Fruit fly (Drosophila melanogaster) whole organism, pupa: ENCODE data around the gene CG43954.

Experiments used
- CG10348 ChIP-seq: fragments of 200-800 bp; sonication (Bioruptor generic); IDR thresholded peaks from 2 replicates; pipeline ENCODE4 v1.3.6; 2022; ENCODE audit warnings: missing biosample characterization, missing genetic modification characterization
- CG12605 ChIP-seq: fragments of 200-800 bp; sonication (Bioruptor generic); IDR thresholded peaks from 2 replicates; pipeline ENCODE4 v1.3.6; 2022; ENCODE audit warnings: missing biosample characterization, missing genetic modification characterization
- CG13204 ChIP-seq: fragments of 200-800 bp; sonication (Bioruptor generic); optimal IDR thresholded peaks from 2 replicates; lab custom pipeline; 2018; ENCODE audit warnings: missing biosample characterization, mild to moderate bottlenecking, missing genetic modification characterization, moderate library complexity
- CG14655 ChIP-seq: fragments of 200-800 bp; sonication (Bioruptor generic); optimal IDR thresholded peaks from 3 replicates; lab custom pipeline; 2017; ENCODE audit warnings: mild to moderate bottlenecking, missing biosample characterization, missing genetic modification reagents, missing genetic modification characterization
- CG15710 ChIP-seq: fragments of 200-800 bp; sonication (Bioruptor generic); optimal IDR thresholded peaks from 2 replicates; lab custom pipeline; 2018; ENCODE audit warnings: missing biosample characterization, mild to moderate bottlenecking, missing genetic modification characterization, moderate library complexity
- CG17806 ChIP-seq: fragments of 200-800 bp; sonication (Bioruptor generic); optimal IDR thresholded peaks from 2 replicates; lab custom pipeline; 2018; ENCODE audit warnings: missing biosample characterization, mild to moderate bottlenecking, missing genetic modification characterization, moderate library complexity
- CG32121 ChIP-seq: fragments of 200-800 bp; sonication (Bioruptor generic); IDR thresholded peaks from 2 replicates; pipeline ENCODE4 v1.3.6; 2022; ENCODE audit warnings: missing biosample characterization, missing genetic modification characterization
- CG34367 ChIP-seq: fragments of 200-800 bp; sonication (Bioruptor generic); optimal IDR thresholded peaks from 2 replicates; lab custom pipeline; 2018; ENCODE audit warnings: missing biosample characterization, mild to moderate bottlenecking, missing genetic modification characterization
- CG4496 ChIP-seq: fragments of 200-800 bp; sonication (Bioruptor generic); IDR thresholded peaks from 3 replicates; pipeline ENCODE4 v1.3.6; 2022; ENCODE audit warnings: missing biosample characterization, missing genetic modification characterization
- CG8159 ChIP-seq: fragments of 200-800 bp; sonication (Bioruptor generic); optimal IDR thresholded peaks from 3 replicates; lab custom pipeline; 2018; ENCODE audit warnings: missing biosample characterization, mild to moderate bottlenecking, missing genetic modification characterization, moderate library complexity
- CG8301 ChIP-seq: fragments of 200-800 bp; sonication (Bioruptor generic); optimal IDR thresholded peaks from 2 replicates; lab custom pipeline; 2018; ENCODE audit warnings: missing biosample characterization, mild to moderate bottlenecking, missing genetic modification characterization
- CG9948 ChIP-seq: fragments of 200-800 bp; sonication (Bioruptor generic); optimal IDR thresholded peaks from 2 replicates; lab custom pipeline; 2018; ENCODE audit warnings: missing biosample characterization, mild to moderate bottlenecking, missing genetic modification characterization, moderate library complexity
- D1 ChIP-seq: fragments of 200-800 bp; sonication (Bioruptor generic); optimal IDR thresholded peaks from 2 replicates; lab custom pipeline; 2018; ENCODE audit warnings: missing biosample characterization, mild to moderate bottlenecking, missing genetic modification characterization, moderate library complexity
- EcR ChIP-seq: fragments of 200-800 bp; sonication (Bioruptor generic); optimal IDR thresholded peaks from 3 replicates; lab custom pipeline; 2019; ENCODE audit warnings: missing biosample characterization, missing genetic modification characterization, mild to moderate bottlenecking, moderate library complexity, missing genetic modification reagents
- Ets98B ChIP-seq: fragments of 200-800 bp; sonication (Bioruptor generic); IDR thresholded peaks from 2 replicates; pipeline ENCODE4 v1.3.6; 2022; ENCODE audit warnings: missing biosample characterization, missing genetic modification characterization
- Pif1A ChIP-seq: fragments of 200-800 bp; sonication (Bioruptor generic); optimal IDR thresholded peaks from 3 replicates; lab custom pipeline; 2016; ENCODE audit warnings: missing biosample characterization, missing genetic modification characterization
- Pif1B ChIP-seq: fragments of 200-800 bp; sonication (Bioruptor generic); optimal IDR thresholded peaks from 3 replicates; lab custom pipeline; 2016; ENCODE audit warnings: missing biosample characterization, missing genetic modification characterization
- Snoo ChIP-seq: fragments of 200-800 bp; sonication (Bioruptor generic); optimal IDR thresholded peaks from 3 replicates; lab custom pipeline; 2017; ENCODE audit warnings: missing biosample characterization, mild to moderate bottlenecking, missing genetic modification characterization, inconsistent platforms
- fd96Ca ChIP-seq: fragments of 200-800 bp; sonication (Bioruptor generic); IDR thresholded peaks from 3 replicates; pipeline ENCODE4 v1.3.6; 2022; ENCODE audit warnings: missing biosample characterization, missing genetic modification characterization
- gl ChIP-seq: fragments of 200-800 bp; sonication (Bioruptor generic); optimal IDR thresholded peaks from 2 replicates; lab custom pipeline; 2018; ENCODE audit warnings: missing biosample characterization, mild to moderate bottlenecking, missing genetic modification characterization
- rn ChIP-seq: fragments of 200-800 bp; sonication (Bioruptor generic); IDR thresholded peaks from 2 replicates; pipeline ENCODE4 v1.3.6; 2022; ENCODE audit warnings: missing biosample characterization, missing genetic modification characterization

Gene CG43954

DNA sequence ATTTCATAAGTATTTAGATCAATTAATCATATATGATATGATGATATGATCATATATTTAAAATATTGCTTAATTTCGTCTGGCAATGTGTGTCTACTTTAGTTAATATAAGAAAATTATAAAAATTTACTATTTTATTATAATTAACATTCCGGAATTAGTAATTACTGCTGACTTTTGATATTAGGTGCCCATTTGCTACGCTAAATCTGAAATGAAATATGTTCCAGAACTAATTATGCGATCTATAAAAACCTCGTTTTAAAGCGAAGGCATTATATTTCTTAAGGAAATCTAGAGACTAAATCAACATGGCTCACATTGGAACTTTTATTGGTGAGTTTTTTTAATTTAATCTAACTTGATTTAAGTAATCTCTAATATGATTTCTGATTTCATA lies 43.7 kb upstream of the CG43954 start, which contains the start of gene CG42852:
Gene CG42852 (plus strand): TSS at position 301 of the 400 bp plus-strand sequence.
- TF ChIP-seq CG4496 (GFP tag; lab: Robert Waterston, UW) (no peak), CG15710 (tag; lab: Kevin White, UChicago) (no peak), Snoo (tag; lab: Kevin White, UChicago) (no peak), CG8159 (tag; lab: Kevin White, UChicago) (no peak), rn (no peak), CG34367 (tag; lab: Kevin White, UChicago) (no peak), CG13204 (GFP tag; lab: Kevin White, UChicago) (no peak), gl (tag; lab: Kevin White, UChicago) (no peak), Pif1B (GFP tag; lab: Kevin White, UChicago) (no peak), EcR (GFP tag; lab: Kevin White, UChicago) (no peak), Pif1A (GFP tag; lab: Kevin White, UChicago) (no peak), CG32121 (GFP tag; lab: Robert Waterston, UW) (no peak), CG9948 (tag; lab: Kevin White, UChicago) (no peak), fd96Ca (no peak), CG10348 (GFP tag; lab: Robert Waterston, UW) (no peak)

DNA sequence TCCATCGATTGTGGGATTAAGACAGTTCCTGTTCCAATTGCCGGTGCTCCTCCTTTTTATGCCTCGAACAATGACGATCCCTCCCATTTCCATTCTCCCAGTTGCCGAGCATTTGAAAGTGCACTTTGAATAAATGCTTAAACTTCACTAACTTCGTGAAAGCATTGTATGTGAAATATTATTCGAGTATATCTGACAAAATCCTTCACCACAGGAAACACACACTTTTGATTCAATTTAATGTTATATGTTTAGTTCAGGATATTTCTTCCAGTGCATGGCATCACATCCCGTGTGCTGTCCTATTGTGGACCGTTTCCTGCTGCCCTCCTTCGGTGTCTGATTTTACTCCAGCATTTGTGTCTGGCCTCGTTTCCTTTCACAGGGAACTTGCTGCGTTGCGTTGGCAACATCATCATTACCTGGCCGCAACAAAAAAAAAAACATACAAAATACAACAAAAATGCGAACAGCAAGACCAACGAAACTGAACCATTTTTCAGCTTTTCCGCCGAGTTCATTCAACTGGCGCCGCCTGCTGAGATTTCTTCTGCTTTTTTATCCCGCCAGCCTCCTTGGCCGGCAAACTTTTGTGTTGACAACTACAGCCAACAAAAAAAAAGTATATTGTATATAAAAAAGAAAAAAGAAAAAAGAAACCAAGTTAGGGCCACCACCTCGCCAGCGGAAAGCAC lies 41.1 kb upstream of the CG43954 start:
- TF ChIP-seq EcR (GFP tag; lab: Kevin White, UChicago) (peak; percentile 86), Pif1B (GFP tag; lab: Kevin White, UChicago) (peak; percentile 64), CG8301 (tag; lab: Kevin White, UChicago) (peak; percentile 90), D1 (tag; lab: Kevin White, UChicago) (peak; percentile 19), CG15710 (tag; lab: Kevin White, UChicago) (peak; percentile 63), Pif1A (GFP tag; lab: Kevin White, UChicago) (peak; percentile 80), rn (peak; percentile 49; the same call in 1 of the 2 replicates), CG17806 (tag; lab: Kevin White, UChicago) (peak; percentile 75), fd96Ca (peak; percentile 73), CG34367 (tag; lab: Kevin White, UChicago) (peak; percentile 69), CG13204 (GFP tag; lab: Kevin White, UChicago) (no peak), Ets98B (peak; percentile 78), Snoo (tag; lab: Kevin White, UChicago) (peak; percentile 58), CG10348 (GFP tag; lab: Robert Waterston, UW) (no peak), CG12605 (GFP tag; lab: Robert Waterston, UW) (peak; percentile 86), CG14655 (peak; percentile 89), CG9948 (tag; lab: Kevin White, UChicago) (peak; percentile 83), CG32121 (GFP tag; lab: Robert Waterston, UW) (peak; percentile 60), CG8159 (tag; lab: Kevin White, UChicago) (peak; percentile 68), gl (tag; lab: Kevin White, UChicago) (peak; percentile 62), CG4496 (GFP tag; lab: Robert Waterston, UW) (peak; percentile 87)

DNA sequence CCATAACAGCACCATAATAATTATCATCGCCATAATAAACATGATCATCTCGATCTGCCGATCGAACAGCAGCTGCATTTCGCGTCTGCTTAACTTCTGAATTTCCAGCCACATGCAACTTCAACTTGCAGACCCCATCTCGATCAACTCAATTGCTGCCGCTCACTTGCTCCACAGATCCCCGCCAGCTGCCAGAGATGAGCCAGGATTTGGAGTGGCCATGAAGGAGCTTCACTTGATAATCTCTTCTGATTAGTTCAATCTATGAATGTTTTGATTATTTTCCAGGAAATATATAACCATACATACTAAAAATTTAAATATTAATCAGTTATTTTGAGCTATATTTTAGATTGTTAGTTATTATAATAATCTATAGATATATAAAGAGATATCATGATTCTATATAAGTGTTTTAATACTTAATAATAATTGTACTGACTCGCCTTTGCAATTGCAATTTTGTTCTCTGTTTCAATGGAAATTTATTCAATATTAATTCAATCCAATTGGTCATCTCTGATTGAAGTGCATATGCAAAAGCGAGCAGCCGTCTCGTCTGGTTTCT lies 40.1 kb upstream of the CG43954 start:
- TF ChIP-seq CG17806 (tag; lab: Kevin White, UChicago) (peak; percentile 31), CG14655 (peak; percentile 70), CG8301 (tag; lab: Kevin White, UChicago) (peak; percentile 47), CG15710 (tag; lab: Kevin White, UChicago) (peak; percentile 3), CG10348 (GFP tag; lab: Robert Waterston, UW) (no peak), EcR (GFP tag; lab: Kevin White, UChicago) (peak; percentile 22), CG8159 (tag; lab: Kevin White, UChicago) (peak; percentile 68), D1 (tag; lab: Kevin White, UChicago) (peak; percentile 16), Pif1B (GFP tag; lab: Kevin White, UChicago) (peak; percentile 9), CG4496 (GFP tag; lab: Robert Waterston, UW) (peak; percentile 6; the same call in 1 of the 3 replicates), rn (no peak), Snoo (tag; lab: Kevin White, UChicago) (no peak), CG13204 (GFP tag; lab: Kevin White, UChicago) (no peak), CG9948 (tag; lab: Kevin White, UChicago) (peak; percentile 43)

DNA sequence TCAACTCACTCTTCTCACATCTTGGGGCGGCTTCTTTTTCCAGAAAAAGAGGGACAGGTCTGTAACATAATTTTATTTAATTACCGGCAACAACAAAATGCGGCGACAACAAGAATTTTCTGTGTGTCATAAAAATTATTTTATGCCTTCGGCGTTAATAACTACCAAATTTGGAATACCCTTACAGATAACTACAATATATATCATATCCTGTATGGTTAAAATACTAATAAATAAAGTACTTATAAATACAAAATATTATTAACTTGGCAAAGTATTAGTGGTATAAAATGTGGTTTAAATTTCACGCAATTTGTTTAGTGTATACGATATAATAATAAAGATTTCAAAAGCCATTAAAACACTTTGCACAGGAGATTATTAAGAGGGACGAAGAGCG lies 39.3 kb upstream of the CG43954 start:
- TF ChIP-seq gl (tag; lab: Kevin White, UChicago) = no peak
- TF ChIP-seq CG34367 (tag; lab: Kevin White, UChicago) = no peak
- no peak for TF ChIP-seq D1 (tag; lab: Kevin White, UChicago)
- TF ChIP-seq CG15710 (tag; lab: Kevin White, UChicago) = peak; percentile 28
- TF ChIP-seq CG32121 (GFP tag; lab: Robert Waterston, UW) = no peak
- TF ChIP-seq CG13204 (GFP tag; lab: Kevin White, UChicago) = no peak
- no peak for TF ChIP-seq CG10348 (GFP tag; lab: Robert Waterston, UW)
- TF ChIP-seq CG8159 (tag; lab: Kevin White, UChicago) = peak; percentile 2
- peak; percentile 11 for TF ChIP-seq CG17806 (tag; lab: Kevin White, UChicago)
- TF ChIP-seq CG9948 (tag; lab: Kevin White, UChicago) = peak; percentile 6
- no peak for TF ChIP-seq CG4496 (GFP tag; lab: Robert Waterston, UW)
- TF ChIP-seq rn = no peak
- no peak for TF ChIP-seq CG14655
- TF ChIP-seq Ets98B = no peak
- no peak for TF ChIP-seq Pif1B (GFP tag; lab: Kevin White, UChicago)

DNA sequence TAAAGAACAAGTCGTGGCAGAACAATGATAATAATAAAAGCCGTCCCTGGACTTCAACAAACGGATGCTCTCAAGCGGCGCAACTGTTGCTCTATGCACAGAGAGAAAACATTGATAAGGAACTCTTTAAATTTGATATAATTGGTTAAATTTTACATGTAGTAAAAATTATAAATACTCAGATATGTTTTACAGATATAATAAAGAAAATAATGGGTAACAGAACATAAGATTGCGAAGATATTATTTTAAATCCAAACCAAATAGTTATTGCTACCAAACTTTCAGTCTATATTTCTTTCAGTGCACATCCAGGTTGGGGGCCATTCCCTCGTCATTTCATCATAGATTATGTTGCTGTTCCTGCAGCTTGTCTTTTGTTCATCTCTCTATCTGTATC lies 38.2 kb upstream of the CG43954 start:
- TF ChIP-seq CG13204 (GFP tag; lab: Kevin White, UChicago) = no peak
- peak; percentile 14 for TF ChIP-seq gl (tag; lab: Kevin White, UChicago)
- peak; percentile 43 for TF ChIP-seq CG34367 (tag; lab: Kevin White, UChicago)
- TF ChIP-seq D1 (tag; lab: Kevin White, UChicago) = peak; percentile 32
- peak; percentile 75 for TF ChIP-seq CG8159 (tag; lab: Kevin White, UChicago)
- no peak for TF ChIP-seq CG32121 (GFP tag; lab: Robert Waterston, UW)
- peak; percentile 7 for TF ChIP-seq Pif1A (GFP tag; lab: Kevin White, UChicago)
- peak; percentile 79 for TF ChIP-seq CG17806 (tag; lab: Kevin White, UChicago)
- TF ChIP-seq EcR (GFP tag; lab: Kevin White, UChicago) = no peak
- peak; percentile 89 for TF ChIP-seq CG14655
- no peak for TF ChIP-seq CG12605 (GFP tag; lab: Robert Waterston, UW)
- no peak for TF ChIP-seq CG10348 (GFP tag; lab: Robert Waterston, UW)
- no peak for TF ChIP-seq Snoo (tag; lab: Kevin White, UChicago)
- TF ChIP-seq CG9948 (tag; lab: Kevin White, UChicago) = peak; percentile 83
- peak; percentile 52 for TF ChIP-seq Pif1B (GFP tag; lab: Kevin White, UChicago)
- peak; percentile 67 for TF ChIP-seq CG15710 (tag; lab: Kevin White, UChicago)
- TF ChIP-seq CG4496 (GFP tag; lab: Robert Waterston, UW) = peak; percentile 78
- no peak for TF ChIP-seq fd96Ca
- TF ChIP-seq CG8301 (tag; lab: Kevin White, UChicago) = peak; percentile 84
- TF ChIP-seq Ets98B = peak; percentile 50; the same call in 1 of the 2 replicates
- no peak for TF ChIP-seq rn
- TF ChIP-seq, all 21 proteins: peak for 13
